Worm (Caenorhabditis elegans) whole organism, dauer: ENCODE data around the gene mnm-2.

Source experiments
- unc-62 ChIP-seq: sonication (generic microtip); optimal IDR thresholded peaks from 2 replicates; lab custom pipeline; 2017; ENCODE audit warnings: missing biosample characterization, missing genetic modification reagents, missing genetic modification characterization

The mnm-2 gene

ce11 chrX:7424813-7425212 is at the start of gene mnm-2:
mnm-2 (minus strand) TSS chrX:7424913.
- TF ChIP-seq unc-62 (GFP tag; lab: Kevin White, UChicago): no peak

ce11 chrX:7469907-7470306 is 45.2 kb upstream of the mnm-2 start:
- TF ChIP-seq unc-62 (GFP tag; lab: Kevin White, UChicago): no peak

- TF ChIP-seq unc-62 (GFP tag; lab: Kevin White, UChicago): no peak
Measured at ce11 chrX:7466682-7467081, 42.0 kb upstream of the mnm-2 start.

- TF ChIP-seq unc-62 (GFP tag; lab: Kevin White, UChicago): no peak
Measured at ce11 chrX:7464389-7464788, 39.7 kb upstream of the mnm-2 start.

- no peak for TF ChIP-seq unc-62 (GFP tag; lab: Kevin White, UChicago)
Measured at ce11 chrX:7463637-7464036, 38.9 kb upstream of the mnm-2 start, which contains the start of gene sox-2. sox-2 (minus strand) TSS chrX:7463736.

ce11 chrX:7460516-7460915 is 35.8 kb upstream of the mnm-2 start:
- TF ChIP-seq unc-62 (GFP tag; lab: Kevin White, UChicago): no peak

ce11 chrX:7457154-7457674 is 32.5 kb upstream of the mnm-2 start:
- no peak for TF ChIP-seq unc-62 (GFP tag; lab: Kevin White, UChicago)

- no peak for TF ChIP-seq unc-62 (GFP tag; lab: Kevin White, UChicago)
Measured at ce11 chrX:7455960-7456359, 31.2 kb upstream of the mnm-2 start.

- no peak for TF ChIP-seq unc-62 (GFP tag; lab: Kevin White, UChicago)
Measured at ce11 chrX:7452606-7453005, 27.9 kb upstream of the mnm-2 start.

- no peak for TF ChIP-seq unc-62 (GFP tag; lab: Kevin White, UChicago)
Measured at ce11 chrX:7447340-7447739, 22.6 kb upstream of the mnm-2 start.

- no peak for TF ChIP-seq unc-62 (GFP tag; lab: Kevin White, UChicago)
Measured at ce11 chrX:7446485-7446884, 21.8 kb upstream of the mnm-2 start.

ce11 chrX:7445734-7446133 is 21.0 kb upstream of the mnm-2 start:
- TF ChIP-seq unc-62 (GFP tag; lab: Kevin White, UChicago): no peak

- TF ChIP-seq unc-62 (GFP tag; lab: Kevin White, UChicago): no peak
Measured at ce11 chrX:7442477-7442876, 17.8 kb upstream of the mnm-2 start, which contains the start of gene acl-12. acl-12 (minus strand) TSS chrX:7442577.

- no peak for TF ChIP-seq unc-62 (GFP tag; lab: Kevin White, UChicago)
Measured at ce11 chrX:7440102-7440501, 15.4 kb upstream of the mnm-2 start.

ce11 chrX:7437949-7438348 is 13.2 kb upstream of the mnm-2 start, which contains the start of gene C01C10.2:
C01C10.2 (minus strand) TSS chrX:7438118.
- no peak for TF ChIP-seq unc-62 (GFP tag; lab: Kevin White, UChicago)

- TF ChIP-seq unc-62 (GFP tag; lab: Kevin White, UChicago): no peak
Measured at ce11 chrX:7436912-7437311, 12.2 kb upstream of the mnm-2 start.

- no peak for TF ChIP-seq unc-62 (GFP tag; lab: Kevin White, UChicago)
Measured at ce11 chrX:7433269-7433668, 8.6 kb upstream of the mnm-2 start, which contains the start of gene clc-5. clc-5 (plus strand) TSS chrX:7433569.

- no peak for TF ChIP-seq unc-62 (GFP tag; lab: Kevin White, UChicago)
Measured at ce11 chrX:7431165-7431564, 6.5 kb upstream of the mnm-2 start, which contains the start of gene clc-2. clc-2 (plus strand) TSS chrX:7431465.
